Fruit fly (Drosophila melanogaster) S2 (cell line): ENCODE results near the gene fmt.

Source experiments
- CG8478 ChIP-seq: fragments of >200 bp; optimal IDR thresholded peaks from 2 replicates; lab custom pipeline; 2018
- CTCF ChIP-seq, 2 experiments: fragments of >200 bp; optimal IDR thresholded peaks; 2 replicates each; lab custom pipeline; 2018

dm6 chr3L:6138018-6138417 is 35.7 kb downstream of the fmt start, which contains the start of gene Lcp65Ae:
- no peak for TF ChIP-seq CG8478 (lab: Kevin White, UChicago)
- TF ChIP-seq CTCF (optimal IDR thresholded peaks at IDR 0.05; lab: Kevin White, UChicago), result no peak
